Fruit fly (Drosophila melanogaster) S2 (cell line): ENCODE results near the gene thoc7.

Experiments
- CG8478 ChIP-seq: fragments of >200 bp; optimal IDR thresholded peaks from 2 replicates; lab custom pipeline; 2018
- CTCF ChIP-seq, 2 experiments: fragments of >200 bp; optimal IDR thresholded peaks; 2 replicates each; lab custom pipeline; 2018

Gene thoc7

DNA sequence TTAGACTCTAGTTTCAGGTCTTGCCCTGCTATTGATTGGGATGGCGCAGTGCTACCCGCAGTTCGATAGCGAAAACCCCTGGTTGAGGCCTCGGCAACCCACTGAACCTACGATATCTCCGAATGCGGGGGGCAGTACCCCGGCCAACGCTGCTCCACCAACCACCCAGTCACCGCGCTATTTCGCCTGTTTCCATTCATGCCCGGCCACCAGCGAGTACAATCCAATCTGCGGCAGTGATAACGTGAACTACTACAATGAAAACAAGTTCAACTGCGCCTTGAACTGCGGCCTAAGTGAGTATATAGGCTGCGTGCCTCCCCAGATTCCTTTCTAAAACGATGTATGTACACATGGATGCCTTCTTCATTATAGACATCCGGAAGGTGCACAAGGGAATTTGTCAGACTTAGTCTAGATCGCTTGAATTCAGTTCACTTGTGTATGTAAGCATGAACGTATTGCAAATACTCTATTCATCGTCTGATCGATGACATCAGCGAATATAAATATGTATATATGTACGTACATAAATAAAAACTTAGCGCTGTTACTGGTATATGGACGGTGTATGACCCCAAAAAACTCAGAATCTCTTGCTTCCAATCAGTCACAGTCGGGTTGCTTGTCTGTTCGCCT is 5.1 kb upstream of the thoc7 start, which contains the start of gene CG13877:
CG13877 (plus strand) TSS at position 589 of the 639 bp plus-strand sequence.
- TF ChIP-seq CTCF (optimal IDR thresholded peaks at IDR 0.05; lab: Kevin White, UChicago), result no peak
- TF ChIP-seq CG8478 (lab: Kevin White, UChicago), result no peak

DNA sequence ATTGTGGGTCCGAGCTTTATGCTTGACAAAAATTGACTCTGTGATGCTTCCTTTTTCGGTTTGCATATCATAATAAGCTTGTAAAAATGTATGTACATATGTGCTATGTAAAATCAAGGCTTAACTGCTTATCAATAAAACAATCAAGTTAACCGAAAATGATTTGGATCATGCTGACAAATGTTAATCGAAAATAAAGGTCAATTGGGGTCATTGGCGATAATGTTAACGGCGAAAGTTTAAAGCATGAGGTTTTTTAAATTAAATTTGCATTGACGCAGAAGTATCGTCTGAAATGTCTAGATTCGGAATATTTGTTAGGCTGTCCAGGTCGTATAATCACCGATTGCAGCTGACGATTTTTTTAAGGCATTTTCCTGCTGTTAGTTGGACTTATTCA is 3.8 kb upstream of the thoc7 start, which contains the start of gene Kaz1-ORFB:
Kaz1-ORFB (plus strand) TSS at position 301 of the 400 bp plus-strand sequence.
- TF ChIP-seq CTCF (optimal IDR thresholded peaks at IDR 0.05; lab: Kevin White, UChicago), result no peak
- no peak for TF ChIP-seq CG8478 (lab: Kevin White, UChicago)

- TF ChIP-seq CTCF (optimal IDR thresholded peaks at IDR 0.05; lab: Kevin White, UChicago), result no peak
- TF ChIP-seq CG8478 (lab: Kevin White, UChicago), result no peak
These were observed 1.3 kb downstream of the thoc7 start, which contains the start of gene Prp4k for dm6 chr3L:211200-211599. Gene Prp4k, minus strand, starts transcription at chr3L:211457.

dm6 chr3L:205723-206284 is 6.7 kb downstream of the thoc7 start, which contains the start of the genes Gk1 and CG13876:
Gene Gk1, minus strand, starts transcription at chr3L:205844.
Gene CG13876, plus strand, starts transcription at chr3L:206134.
- TF ChIP-seq CTCF (optimal IDR thresholded peaks at IDR 0.05; lab: Kevin White, UChicago), result no peak
- TF ChIP-seq CG8478 (lab: Kevin White, UChicago), result no peak

DNA sequence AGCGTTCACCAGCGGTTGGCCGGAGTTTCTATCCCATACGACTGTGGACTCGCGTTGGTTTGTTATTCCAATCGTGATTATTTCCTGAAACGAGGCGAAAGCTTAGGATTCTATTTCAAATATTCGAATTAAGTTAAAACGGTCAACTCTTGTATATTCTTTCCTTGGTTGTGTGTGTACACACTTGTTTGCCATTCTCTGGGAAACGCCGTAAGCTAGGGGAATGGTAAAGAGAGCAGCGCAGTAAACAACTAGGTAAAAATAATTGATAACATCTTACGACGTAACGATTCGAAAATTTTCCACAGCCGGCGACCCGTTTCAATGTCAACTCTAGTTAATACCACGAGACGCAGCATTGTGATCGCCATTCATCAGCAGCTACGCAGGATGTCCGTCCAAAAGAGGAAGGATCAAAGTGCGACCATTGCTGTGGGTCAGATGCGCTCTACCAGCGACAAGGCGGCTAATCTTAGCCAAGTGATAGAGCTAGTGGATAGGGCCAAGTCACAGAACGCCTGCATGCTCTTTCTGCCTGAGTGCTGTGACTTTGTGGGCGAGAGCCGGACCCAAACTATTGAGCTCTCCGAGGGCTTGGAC is 8.9 kb downstream of the thoc7 start, which contains the start of gene NitFhit:
NitFhit (plus strand) TSS at position 195 of the 600 bp plus-strand sequence.
- TF ChIP-seq CTCF (optimal IDR thresholded peaks at IDR 0.05; lab: Kevin White, UChicago) (no peak), CG8478 (lab: Kevin White, UChicago) (no peak)

dm6 chr3L:199754-200596 is 12.5 kb downstream of the thoc7 start, which contains the start of the genes rno and mri:
Gene rno, minus strand, starts transcription at chr3L:199762.
Gene mri, plus strand, starts transcription at chr3L:200174.
- no peak for TF ChIP-seq CG8478 (lab: Kevin White, UChicago)
- TF ChIP-seq CTCF (optimal IDR thresholded peaks at IDR 0.05; lab: Kevin White, UChicago), result no peak

DNA sequence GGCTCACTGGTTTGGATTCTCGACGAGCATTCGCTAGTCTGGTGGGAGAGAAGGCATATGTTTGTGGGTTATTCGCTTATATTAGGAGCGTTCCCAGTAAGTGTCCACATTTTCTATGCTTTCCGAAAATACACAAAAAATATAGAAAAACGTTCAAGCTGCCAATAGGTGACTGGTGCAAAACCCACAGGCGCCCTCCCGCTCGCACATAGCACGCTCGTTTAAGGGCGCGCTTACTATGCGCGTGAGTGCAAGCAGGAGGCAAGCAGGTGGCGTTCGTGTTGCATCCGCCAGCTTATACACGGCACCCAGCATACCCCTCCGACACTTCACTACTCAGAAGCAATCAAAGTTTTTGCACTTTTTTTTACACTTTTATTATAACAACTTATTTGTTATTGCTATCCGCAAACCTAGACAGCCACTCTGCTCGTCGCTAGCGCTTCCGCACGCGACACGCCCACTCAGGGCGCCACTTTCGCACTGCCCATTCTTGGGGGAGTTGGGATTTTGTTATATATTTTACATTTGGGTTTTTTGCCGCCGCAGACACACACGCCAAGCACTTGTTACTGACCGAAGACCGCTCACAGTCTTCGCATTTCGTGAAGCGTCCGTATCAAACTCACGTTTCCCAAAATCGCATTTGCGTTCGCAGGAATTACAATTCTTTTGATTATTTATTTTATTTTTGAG is 13.3 kb downstream of the thoc7 start:
- TF ChIP-seq CTCF (optimal IDR thresholded peaks at IDR 0.05; lab: Kevin White, UChicago) (peak; percentile 8 to 30), CG8478 (lab: Kevin White, UChicago) (no peak)

- TF ChIP-seq CG8478 (lab: Kevin White, UChicago), result no peak
- no peak for TF ChIP-seq CTCF (optimal IDR thresholded peaks at IDR 0.05; lab: Kevin White, UChicago)
These were observed 28.2 kb downstream of the thoc7 start, which contains the start of the genes CG34140, Mkp and Mtch for dm6 chr3L:184251-184650. Gene CG34140, minus strand, starts transcription at chr3L:184424. Gene Mkp, minus strand, starts transcription at chr3L:184540. Gene Mtch, plus strand, starts transcription at chr3L:184626.

dm6 chr3L:180262-180543 is 32.3 kb downstream of the thoc7 start:
- no peak for TF ChIP-seq CG8478 (lab: Kevin White, UChicago)
- TF ChIP-seq CTCF (optimal IDR thresholded peaks at IDR 0.05; lab: Kevin White, UChicago), result no peak

DNA sequence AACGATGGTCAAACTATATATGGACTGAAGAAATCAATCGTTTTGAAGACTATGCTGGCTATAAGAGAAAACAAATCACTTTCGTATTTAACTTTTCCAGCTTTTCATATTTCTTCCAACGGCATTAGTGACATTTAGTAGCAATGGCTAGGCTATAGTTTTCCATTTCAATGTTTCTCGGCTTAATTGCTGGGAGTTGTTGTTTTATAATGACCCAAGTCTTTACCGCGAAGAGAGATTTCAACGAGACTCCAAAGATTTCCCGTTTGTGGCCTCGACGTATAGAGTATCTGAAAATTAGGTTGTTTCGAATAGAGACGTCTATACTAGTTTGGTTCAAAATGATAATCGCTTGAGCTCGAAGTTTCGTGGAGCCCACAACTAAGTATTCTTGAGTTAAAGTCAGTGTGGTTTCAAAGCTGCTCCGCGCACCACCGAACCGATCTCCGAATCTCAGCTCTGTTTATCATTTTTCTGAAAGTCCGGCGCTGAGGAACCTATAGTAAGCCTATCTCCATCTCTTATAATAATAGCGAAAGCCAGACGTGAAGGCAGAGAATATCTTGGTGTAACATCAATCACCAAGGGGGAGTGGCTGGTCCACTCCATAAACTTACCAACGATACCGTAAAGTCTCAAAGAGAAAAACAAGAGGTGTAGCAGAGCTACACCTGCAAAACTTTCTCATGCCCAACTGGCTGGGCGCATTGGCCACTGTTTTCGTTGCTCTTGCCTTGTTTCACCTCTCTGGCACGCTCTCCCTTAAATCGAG is 32.8 kb downstream of the thoc7 start, which contains the start of gene CG13875:
CG13875 (plus strand) TSS at position 434 of the 772 bp plus-strand sequence.
- TF ChIP-seq CG8478 (lab: Kevin White, UChicago) (no peak), CTCF (optimal IDR thresholded peaks at IDR 0.05; lab: Kevin White, UChicago) (no peak)

DNA sequence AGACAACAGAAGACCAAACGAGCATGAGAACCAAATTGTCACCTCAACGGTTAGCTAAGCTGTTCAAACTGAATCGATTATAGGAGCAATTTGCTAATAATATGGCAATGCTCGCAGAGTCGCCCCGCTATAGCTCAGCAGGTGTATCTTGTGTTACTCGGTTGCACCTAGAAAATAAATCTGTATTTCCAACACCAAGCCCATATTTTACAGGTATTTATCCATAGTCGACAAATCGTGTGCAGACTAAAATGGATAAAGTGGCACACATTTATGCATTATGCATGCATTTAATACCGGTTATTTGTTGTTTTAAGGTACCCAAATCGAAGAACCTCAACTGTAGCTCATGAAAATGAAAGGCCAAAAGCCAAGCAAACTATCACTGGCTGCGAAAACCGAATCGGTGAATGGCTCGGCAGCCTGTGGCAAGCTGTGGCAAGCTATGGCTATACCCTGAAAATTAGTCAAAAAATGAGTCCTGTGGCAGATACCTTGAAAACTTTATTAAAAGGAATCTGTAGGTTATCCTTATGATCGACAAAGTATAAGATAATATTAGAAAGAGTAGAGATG is 33.5 kb downstream of the thoc7 start, which contains the start of gene Vdup1:
Vdup1 (minus strand) TSS at position 51 of the 576 bp plus-strand sequence.
- TF ChIP-seq CTCF (optimal IDR thresholded peaks at IDR 0.05; lab: Kevin White, UChicago), result no peak
- TF ChIP-seq CG8478 (lab: Kevin White, UChicago), result no peak

DNA sequence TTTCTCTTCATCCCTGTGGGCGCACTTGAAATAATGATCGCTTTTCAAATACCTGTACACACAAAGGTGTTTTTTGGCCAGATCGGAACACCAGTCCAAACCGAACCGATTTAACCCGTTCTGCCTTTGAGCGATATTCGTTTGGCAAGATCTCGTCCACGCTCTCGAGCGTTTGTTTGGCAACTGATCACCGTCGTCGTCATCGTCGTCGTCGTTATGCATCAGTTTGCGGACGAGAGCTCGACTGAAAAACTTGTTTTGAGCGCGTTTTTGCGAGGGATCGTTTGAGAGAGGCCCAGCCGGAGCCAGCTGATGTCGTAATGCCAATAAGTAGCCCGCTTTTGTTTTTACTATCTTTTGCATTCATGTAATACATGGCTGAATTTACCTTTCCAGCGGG is 34.0 kb downstream of the thoc7 start:
- TF ChIP-seq CTCF (optimal IDR thresholded peaks at IDR 0.05; lab: Kevin White, UChicago), result no peak
- no peak for TF ChIP-seq CG8478 (lab: Kevin White, UChicago)
